Fruit fly (Drosophila melanogaster) whole organism, embryonic: ENCODE data around the gene CG7656.

Experiments
- Ada2b ChIP-seq: fragments of 200-800 bp; sonication (Bioruptor generic); IDR thresholded peaks from 2 replicates; pipeline ENCODE4 v1.3.6; 2022; ENCODE audit warnings: missing biosample characterization, missing genetic modification characterization
- Aef1 ChIP-seq: fragments of 200-800 bp; sonication (Bioruptor generic); IDR thresholded peaks from 3 replicates; pipeline ENCODE4 v1.3.6; 2022; ENCODE audit warnings: missing biosample characterization, missing genetic modification characterization
- Antp ChIP-seq: fragments of 200-800 bp; sonication (Bioruptor generic); optimal IDR thresholded peaks from 3 replicates; lab custom pipeline; 2016; ENCODE audit warnings: missing biosample characterization, missing genetic modification characterization
- C15 ChIP-seq: fragments of 200-800 bp; sonication (Bioruptor generic); IDR thresholded peaks from 3 replicates; pipeline ENCODE4 v1.3.6; 2022; ENCODE audit warnings: missing biosample characterization, missing genetic modification characterization
- CG10366 ChIP-seq: fragments of 200-800 bp; sonication (Bioruptor generic); IDR thresholded peaks from 2 replicates; pipeline ENCODE4 v1.3.6; 2022; ENCODE audit warnings: missing biosample characterization, missing genetic modification characterization
- CG11085 ChIP-seq: fragments of 200-800 bp; sonication (Bioruptor generic); IDR thresholded peaks from 2 replicates; pipeline ENCODE4 v1.3.6; 2022; ENCODE audit warnings: missing biosample characterization, missing genetic modification characterization
- CG11723 ChIP-seq: fragments of 200-800 bp; sonication (Bioruptor generic); optimal IDR thresholded peaks from 2 replicates; lab custom pipeline; 2017; ENCODE audit warnings: missing biosample characterization, mild to moderate bottlenecking, missing genetic modification characterization
- CG12071 ChIP-seq: fragments of 200-800 bp; sonication (Bioruptor generic); optimal IDR thresholded peaks from 3 replicates; lab custom pipeline; 2018; ENCODE audit warnings: missing biosample characterization, mild to moderate bottlenecking, missing genetic modification characterization
- CG12104 ChIP-seq: fragments of 200-800 bp; sonication (Bioruptor generic); optimal IDR thresholded peaks from 3 replicates; lab custom pipeline; 2016; ENCODE audit warnings: missing biosample characterization, missing genetic modification characterization
- CG13424 ChIP-seq: fragments of 200-800 bp; sonication (Bioruptor generic); optimal IDR thresholded peaks from 2 replicates; lab custom pipeline; 2019; ENCODE audit warnings: missing biosample characterization, mild to moderate bottlenecking, missing genetic modification characterization, moderate library complexity
- CG1603 ChIP-seq: fragments of 200-800 bp; sonication (Bioruptor generic); optimal IDR thresholded peaks from 2 replicates; lab custom pipeline; 2019; ENCODE audit warnings: missing biosample characterization, mild to moderate bottlenecking, missing genetic modification characterization, moderate library complexity
- CG18011 ChIP-seq: fragments of 200-800 bp; sonication (Bioruptor generic); optimal IDR thresholded peaks from 2 replicates; lab custom pipeline; 2017; ENCODE audit warnings: missing biosample characterization, missing genetic modification characterization, mild to moderate bottlenecking, moderate library complexity, missing genotype
- CG2875 ChIP-seq: fragments of 200-800 bp; sonication (Bioruptor generic); optimal IDR thresholded peaks from 2 replicates; lab custom pipeline; 2017; ENCODE audit warnings: missing biosample characterization, mild to moderate bottlenecking, missing genetic modification characterization, missing genetic modification reagents
- CG30431 ChIP-seq: fragments of 200-800 bp; sonication (Bioruptor generic); optimal IDR thresholded peaks from 2 replicates; lab custom pipeline; 2017; ENCODE audit warnings: missing biosample characterization, missing genetic modification characterization
- CG3838 ChIP-seq: fragments of 200-800 bp; sonication (Bioruptor generic); optimal IDR thresholded peaks from 3 replicates; lab custom pipeline; 2016; ENCODE audit warnings: missing biosample characterization, missing genetic modification characterization
- CG4404 ChIP-seq: fragments of 200-800 bp; sonication (Bioruptor generic); IDR thresholded peaks from 2 replicates; pipeline ENCODE4 v1.3.6; 2022; ENCODE audit warnings: missing biosample characterization, missing genetic modification characterization
- CG4707 ChIP-seq: fragments of 200-800 bp; sonication (Bioruptor generic); optimal IDR thresholded peaks from 2 replicates; lab custom pipeline; 2018; ENCODE audit warnings: missing biosample characterization, mild to moderate bottlenecking, missing genetic modification characterization, moderate library complexity
- CG6689 ChIP-seq: fragments of 200-800 bp; sonication (Bioruptor generic); IDR thresholded peaks from 2 replicates; pipeline ENCODE4 v1.3.6; 2022; ENCODE audit warnings: missing biosample characterization, missing genetic modification characterization
- CG8089 ChIP-seq: fragments of 200-800 bp; sonication (Bioruptor generic); optimal IDR thresholded peaks from 3 replicates; lab custom pipeline; 2016; ENCODE audit warnings: missing biosample characterization, missing genetic modification characterization
- CkIIα-i1 ChIP-seq: fragments of 200-800 bp; sonication (Bioruptor generic); IDR thresholded peaks from 2 replicates; pipeline ENCODE4 v1.3.6; 2022; ENCODE audit warnings: missing biosample characterization, missing genetic modification characterization
- Dip3 ChIP-seq: fragments of 200-800 bp; sonication (Bioruptor generic); optimal IDR thresholded peaks from 3 replicates; lab custom pipeline; 2016; ENCODE audit warnings: missing biosample characterization, missing genetic modification characterization
- GATAe ChIP-seq: fragments of 200-800 bp; sonication (Bioruptor generic); conservative IDR thresholded peaks from 2 replicates; pipeline ENCODE4 v1.3.6; 2022; ENCODE audit warnings: missing biosample characterization, missing genetic modification characterization
- Hey ChIP-seq: fragments of 200-800 bp; sonication (Bioruptor generic); optimal IDR thresholded peaks from 3 replicates; lab custom pipeline; 2018; ENCODE audit warnings: missing biosample characterization, mild to moderate bottlenecking, missing genetic modification characterization
- Hr39 ChIP-seq: fragments of >200 bp; optimal IDR thresholded peaks from 2 replicates; lab custom pipeline; 2017
- MESR4 ChIP-seq: fragments of 200-800 bp; sonication (Bioruptor generic); optimal IDR thresholded peaks from 2 replicates; lab custom pipeline; 2018; ENCODE audit warnings: missing biosample characterization, mild to moderate bottlenecking, missing genetic modification characterization, moderate library complexity
- Mes4 ChIP-seq: fragments of 200-800 bp; sonication (Bioruptor generic); optimal IDR thresholded peaks from 2 replicates; lab custom pipeline; 2016; ENCODE audit warnings: missing biosample characterization, missing genetic modification characterization
- Myb ChIP-seq: fragments of 200-800 bp; sonication (Bioruptor generic); optimal IDR thresholded peaks from 2 replicates; lab custom pipeline; 2016; ENCODE audit warnings: missing biosample characterization, missing genetic modification characterization
- Sox102F ChIP-seq: fragments of 200-800 bp; sonication (Bioruptor generic); optimal IDR thresholded peaks from 2 replicates; lab custom pipeline; 2018; ENCODE audit warnings: missing biosample characterization, mild to moderate bottlenecking, missing genetic modification characterization, moderate library complexity
- aop ChIP-seq: fragments of 200-800 bp; sonication (Bioruptor generic); IDR thresholded peaks from 2 replicates; pipeline ENCODE4 v1.3.6; 2022; ENCODE audit warnings: missing biosample characterization, missing genetic modification characterization
- cato ChIP-seq: fragments of 200-800 bp; sonication (Bioruptor generic); optimal IDR thresholded peaks from 2 replicates; lab custom pipeline; 2016; ENCODE audit warnings: missing biosample characterization, missing genetic modification characterization, borderline replicate concordance
- chm ChIP-seq: fragments of 200-800 bp; sonication (Bioruptor generic); IDR thresholded peaks from 2 replicates; pipeline ENCODE4 v1.3.6; 2022; ENCODE audit warnings: missing biosample characterization, missing genetic modification characterization
- crp ChIP-seq, 2 experiments: fragments of 200-800 bp; sonication (Bioruptor generic); optimal IDR thresholded peaks; 2 replicates in 1 of 2; 3 replicates in 1 of 2; lab custom pipeline; 2017; ENCODE audit warnings: missing biosample characterization in 2 of 2, missing genetic modification characterization in 2 of 2, mild to moderate bottlenecking in 1 of 2, moderate library complexity in 1 of 2
- ewg ChIP-seq: fragments of 200-800 bp; sonication (Bioruptor generic); optimal IDR thresholded peaks from 3 replicates; lab custom pipeline; 2017; ENCODE audit warnings: mild to moderate bottlenecking, missing biosample characterization, missing genetic modification reagents, missing genetic modification characterization
- gcm ChIP-seq: fragments of 200-800 bp; sonication (Bioruptor generic); optimal IDR thresholded peaks from 2 replicates; lab custom pipeline; 2019; ENCODE audit warnings: missing biosample characterization, mild to moderate bottlenecking, missing genetic modification characterization, moderate library complexity
- ham ChIP-seq: fragments of 200-800 bp; sonication (Bioruptor generic); IDR thresholded peaks from 2 replicates; pipeline ENCODE4 v1.3.6; 2022; ENCODE audit warnings: missing biosample characterization, missing genetic modification characterization
- knrl ChIP-seq: fragments of 200-800 bp; sonication (Bioruptor generic); IDR thresholded peaks from 3 replicates; pipeline ENCODE4 v1.3.6; 2022; ENCODE audit warnings: missing biosample characterization, missing genetic modification characterization; ENCODE audit not compliant: partially characterized antibody
- lola ChIP-seq, 3 experiments: fragments of >200 bp in 2 of 3; fragments of 200-800 bp in 1 of 3; sonication (Bioruptor generic) in 1 of 3; optimal IDR thresholded peaks; 2 replicates each; lab custom pipeline; 2017 to 2019; ENCODE audit warnings: missing biosample characterization in 3 of 3, missing genetic modification characterization in 3 of 3, mild to moderate bottlenecking in 1 of 3, moderate library complexity in 1 of 3
- nerfin-2 ChIP-seq: fragments of 200-800 bp; sonication (Bioruptor generic); IDR thresholded peaks from 2 replicates; pipeline ENCODE4 v1.3.6; 2022; ENCODE audit warnings: missing biosample characterization, missing genetic modification characterization; ENCODE audit not compliant: partially characterized antibody
- prd ChIP-seq, 3 experiments: fragments of >200 bp in 2 of 3; fragments of 200-800 bp in 1 of 3; sonication (Bioruptor generic) in 1 of 3; optimal IDR thresholded peaks in 2 of 3; IDR thresholded peaks in 1 of 3; 2 replicates in 2 of 3; 3 replicates in 1 of 3; pipeline versions ENCODE4 v1.3.6 to Lab custom; 2017 to 2022; ENCODE audit warnings: missing biosample characterization in 1 of 3, missing genetic modification characterization in 1 of 3
- rib ChIP-seq: fragments of 200-800 bp; sonication (Bioruptor generic); IDR thresholded peaks from 2 replicates; pipeline ENCODE4 v1.3.6; 2022; ENCODE audit warnings: missing biosample characterization, missing genetic modification characterization
- schlank ChIP-seq: fragments of 200-800 bp; sonication (Bioruptor generic); optimal IDR thresholded peaks from 2 replicates; lab custom pipeline; 2018; ENCODE audit warnings: missing biosample characterization, mild to moderate bottlenecking, missing genetic modification characterization
- scrt ChIP-seq: fragments of 200-800 bp; sonication (Bioruptor generic); optimal IDR thresholded peaks from 2 replicates; lab custom pipeline; 2018; ENCODE audit warnings: missing biosample characterization, mild to moderate bottlenecking, missing genetic modification characterization, moderate library complexity
- sim ChIP-seq: fragments of 200-800 bp; sonication (Bioruptor generic); IDR thresholded peaks from 2 replicates; pipeline ENCODE4 v1.3.6; 2022; ENCODE audit warnings: missing biosample characterization, missing genetic modification characterization
- stc ChIP-seq: fragments of 200-800 bp; sonication (Bioruptor generic); IDR thresholded peaks from 2 replicates; pipeline ENCODE4 v1.3.6; 2022; ENCODE audit warnings: missing biosample characterization, missing genetic modification characterization
- toy ChIP-seq: fragments of 200-800 bp; sonication (Bioruptor generic); IDR thresholded peaks from 2 replicates; pipeline ENCODE4 v1.3.6; 2022; ENCODE audit warnings: missing biosample characterization, missing genetic modification characterization
- trh ChIP-seq: fragments of 200-800 bp; sonication (Bioruptor generic); optimal IDR thresholded peaks from 2 replicates; lab custom pipeline; 2016; ENCODE audit warnings: missing biosample characterization, missing genetic modification characterization
- ttk ChIP-seq: fragments of 200-800 bp; sonication (Bioruptor generic); IDR thresholded peaks from 2 replicates; pipeline ENCODE4 v2.1.2; 2022; ENCODE audit warnings: missing biosample characterization, missing genetic modification characterization
- tup ChIP-seq: fragments of 200-800 bp; sonication (Bioruptor generic); optimal IDR thresholded peaks from 2 replicates; lab custom pipeline; 2016; ENCODE audit warnings: missing biosample characterization, mild to moderate bottlenecking, missing genetic modification characterization, moderate library complexity
- vfl ChIP-seq: fragments of 200-800 bp; sonication (Bioruptor generic); optimal IDR thresholded peaks from 2 replicates; lab custom pipeline; 2016; ENCODE audit warnings: missing biosample characterization, missing genetic modification characterization

CG7656 gene

dm6 chr3L:15588514-15589138 lies 651 bp upstream of the CG7656 start, which contains the start of gene RhoGAP71E (continued):
- peak; percentile 57 for TF ChIP-seq CG1603
- no peak for TF ChIP-seq crp (GFP tag; optimal IDR thresholded peaks at IDR 0.05; lab: Kevin White, UChicago)
- TF ChIP-seq Myb (GFP tag; lab: Kevin White, UChicago), result no peak
- no peak for TF ChIP-seq cato
- TF ChIP-seq GATAe (GFP tag; lab: Robert Waterston, UW), result no peak
- TF ChIP-seq ttk (GFP tag; lab: Robert Waterston, UW), result no peak
- no peak for TF ChIP-seq CG11085 (GFP tag; lab: Robert Waterston, UW)
- TF ChIP-seq nerfin-2 (GFP tag; lab: Robert Waterston, UW), result 0 out of 2 replicates have a peak, but pooled peaks have one; percentile 35
- no peak for TF ChIP-seq Sox102F (GFP tag; lab: Kevin White, UChicago)
- TF ChIP-seq sim, result no peak
- TF ChIP-seq CG12071 (GFP tag; lab: Kevin White, UChicago), result peak; percentile 21
- TF ChIP-seq Dip3 (GFP tag; lab: Kevin White, UChicago), result no peak
- no peak for TF ChIP-seq Aef1 (GFP tag; lab: Robert Waterston, UW)
- TF ChIP-seq CG18011 (GFP tag; lab: Kevin White, UChicago), result no peak
- TF ChIP-seq aop, result no peak
- peak; percentile 93 for TF ChIP-seq MESR4 (GFP tag; lab: Kevin White, UChicago)
- no peak for TF ChIP-seq tup (GFP tag; lab: Kevin White, UChicago)
- peak; percentile 51 for TF ChIP-seq CG4707 (GFP tag; lab: Kevin White, UChicago)
- peak; percentile 4 for TF ChIP-seq CG8089 (GFP tag; lab: Kevin White, UChicago)
- TF ChIP-seq gcm (GFP tag; lab: Kevin White, UChicago), result peak; percentile 51
- no peak for TF ChIP-seq ham (GFP tag; lab: Robert Waterston, UW)
- no peak for TF ChIP-seq knrl (GFP tag; lab: Robert Waterston, UW)
- TF ChIP-seq CG6689 (GFP tag; lab: Robert Waterston, UW), result no peak
- no peak for TF ChIP-seq Hey
- peak in 1 of 3 experiments; percentile 19 for TF ChIP-seq lola (GFP tag; optimal IDR thresholded peaks at IDR 0.05; lab: Kevin White, UChicago)
- no peak for TF ChIP-seq Hr39
- TF ChIP-seq CG11723 (GFP tag; lab: Kevin White, UChicago), result peak; percentile 35
- TF ChIP-seq chm, result peak; percentile 89
- peak; percentile 60 for TF ChIP-seq CG13424
- TF ChIP-seq Ada2b (GFP tag; lab: Robert Waterston, UW), result 0 out of 2 replicates have a peak, but pooled peaks have one; percentile 51
- TF ChIP-seq CG2875 (GFP tag; lab: Kevin White, UChicago), result no peak
- TF ChIP-seq CkIIα-i1, result no peak
- no peak for TF ChIP-seq ewg (GFP tag; lab: Kevin White, UChicago)
- no peak for TF ChIP-seq prd (optimal IDR thresholded peaks at IDR 0.05; lab: Kevin White, UChicago)
- TF ChIP-seq prd (GFP tag; IDR thresholded peaks at IDR 0.05; lab: Robert Waterston, UW), result no peak; the same call in none of the 3 replicates
- TF ChIP-seq stc, result peak; percentile 51; the same call in 1 of the 2 replicates
- no peak for TF ChIP-seq Antp (GFP tag; lab: Kevin White, UChicago)
- peak; percentile 66 for TF ChIP-seq CG10366 (GFP tag; lab: Robert Waterston, UW)
- no peak for TF ChIP-seq vfl
- TF ChIP-seq rib, result peak; percentile 54
- TF ChIP-seq CG4404 (GFP tag; lab: Robert Waterston, UW), result no peak
- TF ChIP-seq CG30431, result no peak
- TF ChIP-seq CG3838 (GFP tag; lab: Kevin White, UChicago), result no peak
- peak; percentile 15 for TF ChIP-seq CG12104 (GFP tag; lab: Kevin White, UChicago)
- TF ChIP-seq schlank (tag; lab: Kevin White, UChicago), result no peak
- TF ChIP-seq trh (GFP tag; lab: Kevin White, UChicago), result no peak
- TF ChIP-seq Mes4 (GFP tag; lab: Kevin White, UChicago), result peak; percentile 15
- TF ChIP-seq C15 (GFP tag; lab: Robert Waterston, UW), result no peak
- TF ChIP-seq toy (GFP tag; lab: Robert Waterston, UW), result no peak
- peak; percentile 33 for TF ChIP-seq scrt
